Worm (Caenorhabditis elegans) whole organism, L1 larva: ENCODE measurements around the gene fbxa-141.

Experiments
- C34B4.2 ChIP-seq: sonication (generic microtip); optimal IDR thresholded peaks from 2 replicates; lab custom pipeline; 2017; ENCODE audit warnings: mild to moderate bottlenecking, missing genetic modification characterization, missing compliant biosample characterization
- Y116A8C.19 ChIP-seq: sonication (generic microtip); optimal IDR thresholded peaks from 2 replicates; lab custom pipeline; 2016; ENCODE audit warnings: missing compliant biosample characterization, missing genetic modification characterization, borderline replicate concordance
- aha-1 ChIP-seq: fragments of 150-350 bp; optimal IDR thresholded peaks from 2 replicates; lab custom pipeline; 2014; ENCODE audit warnings: missing biosample characterization, missing genetic modification characterization
- aly-2 ChIP-seq: fragments of 150-350 bp; optimal IDR thresholded peaks from 2 replicates; lab custom pipeline; 2014; ENCODE audit warnings: missing biosample characterization, missing genetic modification characterization
- blmp-1 ChIP-seq: fragments of 150-350 bp; optimal IDR thresholded peaks from 2 replicates; lab custom pipeline; 2014; ENCODE audit warnings: missing biosample characterization, missing genetic modification characterization
- ceh-63 ChIP-seq: fragments of 200-800 bp; sonication (Bioruptor generic); optimal IDR thresholded peaks from 2 replicates; lab custom pipeline; 2018; ENCODE audit warnings: mild to moderate bottlenecking, missing genetic modification characterization, missing compliant biosample characterization
- ceh-82 ChIP-seq, 3 experiments: fragments of 150-350 bp in 1 of 3; sonication (generic microtip) in 2 of 3; optimal IDR thresholded peaks; 2 replicates each; lab custom pipeline; 2014 to 2017; ENCODE audit warnings: missing biosample characterization in 3 of 3, missing genetic modification characterization in 3 of 3
- ceh-90 ChIP-seq: sonication (generic microtip); optimal IDR thresholded peaks from 2 replicates; lab custom pipeline; 2016; ENCODE audit warnings: missing genetic modification characterization, missing compliant biosample characterization
- ces-1 ChIP-seq: fragments of 150-350 bp; optimal IDR thresholded peaks from 2 replicates; lab custom pipeline; 2014; ENCODE audit warnings: missing biosample characterization, missing genetic modification reagents, missing genetic modification characterization
- dpl-1 ChIP-seq, 3 experiments: fragments of 150-350 bp in 2 of 3; sonication (generic microtip) in 1 of 3; optimal IDR thresholded peaks; 2 replicates each; lab custom pipeline; 2014 to 2017; ENCODE audit warnings: missing biosample characterization in 3 of 3, missing genetic modification characterization in 3 of 3, missing genetic modification reagents in 3 of 3
- efl-1 ChIP-seq, 4 experiments: fragments of 150-350 bp; optimal IDR thresholded peaks in 3 of 4; peaks in 1 of 4; 1 replicate in 1 of 4; 2 replicates in 3 of 4; lab custom pipeline; 2014; ENCODE audit warnings: missing biosample characterization in 2 of 4, missing genetic modification characterization in 2 of 4, missing genetic modification reagents in 2 of 4
- egl-13 ChIP-seq: sonication (generic microtip); optimal IDR thresholded peaks from 2 replicates; lab custom pipeline; 2016; ENCODE audit warnings: missing genotype, missing genetic modification reagents, missing genetic modification characterization, missing compliant biosample characterization
- elt-2 ChIP-seq: sonication (generic microtip); optimal IDR thresholded peaks from 2 replicates; lab custom pipeline; 2016; ENCODE audit warnings: missing genetic modification characterization, mild to moderate bottlenecking, inconsistent platforms, missing compliant biosample characterization, missing genetic modification reagents
- elt-3 ChIP-seq, 6 experiments: fragments of 150-350 bp in 1 of 6; sonication (generic microtip); optimal IDR thresholded peaks; 2 replicates each; lab custom pipeline; 2017 to 2018; ENCODE audit warnings: missing biosample characterization in 6 of 6, missing genetic modification characterization in 6 of 6, inconsistent platforms in 1 of 6
- ets-5 ChIP-seq: fragments of 200-800 bp; sonication (Bioruptor generic); IDR thresholded peaks from 2 replicates; pipeline ENCODE4 v1.3.6; 2022; ENCODE audit warnings: missing genetic modification characterization, missing compliant biosample characterization
- fkh-8 ChIP-seq: sonication (generic microtip); optimal IDR thresholded peaks from 2 replicates; lab custom pipeline; 2016; ENCODE audit warnings: mild to moderate bottlenecking, missing genetic modification characterization, missing compliant biosample characterization
- grh-1 ChIP-seq: fragments of 200-800 bp; sonication (Bioruptor generic); IDR thresholded peaks from 2 replicates; pipeline ENCODE4 v1.3.6; 2022; ENCODE audit warnings: missing genetic modification reagents, missing genetic modification characterization, missing compliant biosample characterization
- hpl-2 ChIP-seq: fragments of 150-350 bp; optimal IDR thresholded peaks from 2 replicates; lab custom pipeline; 2014; ENCODE audit warnings: missing biosample characterization, missing genetic modification reagents, missing genetic modification characterization
- irx-1 ChIP-seq: sonication (generic microtip); optimal IDR thresholded peaks from 2 replicates; lab custom pipeline; 2016; ENCODE audit warnings: missing genetic modification characterization, missing compliant biosample characterization
- isw-1 ChIP-seq: fragments of 200-800 bp; sonication (Bioruptor generic); IDR thresholded peaks from 2 replicates; pipeline ENCODE4 v1.3.6; 2022; ENCODE audit warnings: missing genetic modification characterization, missing compliant biosample characterization
- lin-14 ChIP-seq: fragments of 200-800 bp; sonication (Bioruptor generic); optimal IDR thresholded peaks from 2 replicates; lab custom pipeline; 2018; ENCODE audit warnings: mild to moderate bottlenecking, missing genetic modification characterization, moderate library complexity, missing compliant biosample characterization
- lin-35 ChIP-seq, 2 experiments: fragments of 150-350 bp; optimal IDR thresholded peaks; 2 replicates each; lab custom pipeline; 2014; ENCODE audit warnings: missing biosample characterization in 2 of 2, missing genetic modification characterization in 2 of 2, missing genetic modification reagents in 2 of 2
- lin-39 ChIP-seq: fragments of 150-350 bp; optimal IDR thresholded peaks from 2 replicates; lab custom pipeline; 2014; ENCODE audit warnings: missing biosample characterization, missing genetic modification reagents, missing genetic modification characterization
- lir-3 ChIP-seq: sonication (generic microtip); optimal IDR thresholded peaks from 2 replicates; lab custom pipeline; 2016; ENCODE audit warnings: mild to moderate bottlenecking, missing genetic modification characterization, moderate library complexity, missing compliant biosample characterization; ENCODE audit not compliant: poor library complexity
- mab-9 ChIP-seq: fragments of 200-800 bp; sonication (Bioruptor generic); IDR thresholded peaks from 2 replicates; pipeline ENCODE4 v1.3.6; 2022; ENCODE audit warnings: missing genetic modification reagents, missing genetic modification characterization, missing compliant biosample characterization
- mdl-1 ChIP-seq, 2 experiments: fragments of 150-350 bp; optimal IDR thresholded peaks; 2 replicates each; lab custom pipeline; 2014 to 2017; ENCODE audit warnings: missing biosample characterization in 2 of 2, missing genetic modification characterization in 2 of 2, inconsistent platforms in 1 of 2
- mef-2 ChIP-seq: fragments of 150-350 bp; optimal IDR thresholded peaks from 2 replicates; lab custom pipeline; 2014; ENCODE audit warnings: missing biosample characterization, missing genetic modification characterization
- nhr-12 ChIP-seq: sonication (generic microtip); optimal IDR thresholded peaks from 2 replicates; lab custom pipeline; 2017; ENCODE audit warnings: missing biosample characterization, missing genetic modification characterization
- nhr-19 ChIP-seq: fragments of 200-800 bp; sonication (Bioruptor generic); conservative IDR thresholded peaks from 2 replicates; pipeline ENCODE4 v1.3.6; 2022; ENCODE audit warnings: missing genetic modification characterization, missing compliant biosample characterization
- nhr-20 ChIP-seq: sonication (generic microtip); optimal IDR thresholded peaks from 2 replicates; lab custom pipeline; 2016; ENCODE audit warnings: mild to moderate bottlenecking, missing genetic modification characterization, missing compliant biosample characterization
- nhr-237 ChIP-seq: fragments of 150-350 bp; optimal IDR thresholded peaks from 2 replicates; lab custom pipeline; 2014; ENCODE audit warnings: missing biosample characterization, missing genetic modification characterization
- nhr-28 ChIP-seq: fragments of 150-350 bp; optimal IDR thresholded peaks from 2 replicates; lab custom pipeline; 2014; ENCODE audit warnings: missing biosample characterization, missing genetic modification characterization
- nhr-47 ChIP-seq: sonication (generic microtip); optimal IDR thresholded peaks from 2 replicates; lab custom pipeline; 2016; ENCODE audit warnings: mild to moderate bottlenecking, missing genetic modification characterization, moderate library complexity, missing compliant biosample characterization
- nhr-71 ChIP-seq: sonication (generic microtip); optimal IDR thresholded peaks from 2 replicates; lab custom pipeline; 2016; ENCODE audit warnings: mild to moderate bottlenecking, missing genetic modification characterization, moderate library complexity, missing compliant biosample characterization
- nhr-76 ChIP-seq: sonication (generic microtip); optimal IDR thresholded peaks from 2 replicates; lab custom pipeline; 2017; ENCODE audit warnings: missing biosample characterization, missing genetic modification characterization
- nhr-77 ChIP-seq: fragments of 150-350 bp; optimal IDR thresholded peaks from 2 replicates; lab custom pipeline; 2014; ENCODE audit warnings: missing biosample characterization, missing genetic modification characterization
- nhr-90 ChIP-seq: sonication (generic microtip); optimal IDR thresholded peaks from 2 replicates; lab custom pipeline; 2016; ENCODE audit warnings: mild to moderate bottlenecking, missing genetic modification characterization, missing compliant biosample characterization; ENCODE audit not compliant: poor library complexity
- pax-3 ChIP-seq: fragments of 200-800 bp; sonication (Bioruptor generic); optimal IDR thresholded peaks from 2 replicates; lab custom pipeline; 2018; ENCODE audit warnings: mild to moderate bottlenecking, missing genetic modification characterization, moderate library complexity, missing compliant biosample characterization
- pqm-1 ChIP-seq: sonication (generic microtip); optimal IDR thresholded peaks from 3 replicates; lab custom pipeline; 2017; ENCODE audit warnings: missing biosample characterization, missing genetic modification characterization
- rnt-1 ChIP-seq: sonication (generic microtip); optimal IDR thresholded peaks from 2 replicates; lab custom pipeline; 2016; ENCODE audit warnings: mild to moderate bottlenecking, missing genetic modification characterization, moderate library complexity, missing compliant biosample characterization
- sox-4 ChIP-seq: sonication (generic microtip); optimal IDR thresholded peaks from 2 replicates; lab custom pipeline; 2016; ENCODE audit warnings: missing genetic modification characterization, missing compliant biosample characterization
- sptf-1 ChIP-seq: fragments of 150-350 bp; optimal IDR thresholded peaks from 2 replicates; lab custom pipeline; 2014; ENCODE audit warnings: missing biosample characterization, missing genetic modification characterization
- sup-37 ChIP-seq: fragments of 200-800 bp; sonication (Bioruptor generic); optimal IDR thresholded peaks from 2 replicates; lab custom pipeline; 2018; ENCODE audit warnings: mild to moderate bottlenecking, missing genetic modification characterization, missing compliant biosample characterization
- swsn-7 ChIP-seq: sonication (generic microtip); optimal IDR thresholded peaks from 2 replicates; lab custom pipeline; 2016; ENCODE audit warnings: missing genetic modification characterization, missing compliant biosample characterization
- tbx-2 ChIP-seq: sonication (generic microtip); optimal IDR thresholded peaks from 2 replicates; lab custom pipeline; 2016; ENCODE audit warnings: missing genetic modification characterization, missing compliant biosample characterization
- tlp-1 ChIP-seq: fragments of 150-350 bp; optimal IDR thresholded peaks from 2 replicates; lab custom pipeline; 2014; ENCODE audit warnings: missing biosample characterization, missing genetic modification characterization
- unc-130 ChIP-seq: fragments of 150-350 bp; optimal IDR thresholded peaks from 2 replicates; lab custom pipeline; 2017; ENCODE audit warnings: missing biosample characterization, missing genetic modification characterization, inconsistent platforms
- unc-30 ChIP-seq: sonication (generic microtip); optimal IDR thresholded peaks from 2 replicates; lab custom pipeline; 2017; ENCODE audit warnings: missing biosample characterization, missing genetic modification characterization
- unc-62 ChIP-seq: fragments of 150-350 bp; optimal IDR thresholded peaks from 2 replicates; lab custom pipeline; 2014; ENCODE audit warnings: missing biosample characterization, missing genetic modification reagents, missing genetic modification characterization
- unc-86 ChIP-seq: sonication (generic microtip); optimal IDR thresholded peaks from 2 replicates; lab custom pipeline; 2016; ENCODE audit warnings: missing genetic modification characterization, missing compliant biosample characterization
- xbp-1 ChIP-seq: sonication (generic microtip); optimal IDR thresholded peaks from 2 replicates; lab custom pipeline; 2016; ENCODE audit warnings: missing genetic modification characterization, missing compliant biosample characterization
- zip-4 ChIP-seq: fragments of 200-800 bp; sonication (Bioruptor generic); optimal IDR thresholded peaks from 2 replicates; lab custom pipeline; 2018; ENCODE audit warnings: mild to moderate bottlenecking, missing genetic modification characterization, moderate library complexity, missing compliant biosample characterization

The fbxa-141 gene

DNA sequence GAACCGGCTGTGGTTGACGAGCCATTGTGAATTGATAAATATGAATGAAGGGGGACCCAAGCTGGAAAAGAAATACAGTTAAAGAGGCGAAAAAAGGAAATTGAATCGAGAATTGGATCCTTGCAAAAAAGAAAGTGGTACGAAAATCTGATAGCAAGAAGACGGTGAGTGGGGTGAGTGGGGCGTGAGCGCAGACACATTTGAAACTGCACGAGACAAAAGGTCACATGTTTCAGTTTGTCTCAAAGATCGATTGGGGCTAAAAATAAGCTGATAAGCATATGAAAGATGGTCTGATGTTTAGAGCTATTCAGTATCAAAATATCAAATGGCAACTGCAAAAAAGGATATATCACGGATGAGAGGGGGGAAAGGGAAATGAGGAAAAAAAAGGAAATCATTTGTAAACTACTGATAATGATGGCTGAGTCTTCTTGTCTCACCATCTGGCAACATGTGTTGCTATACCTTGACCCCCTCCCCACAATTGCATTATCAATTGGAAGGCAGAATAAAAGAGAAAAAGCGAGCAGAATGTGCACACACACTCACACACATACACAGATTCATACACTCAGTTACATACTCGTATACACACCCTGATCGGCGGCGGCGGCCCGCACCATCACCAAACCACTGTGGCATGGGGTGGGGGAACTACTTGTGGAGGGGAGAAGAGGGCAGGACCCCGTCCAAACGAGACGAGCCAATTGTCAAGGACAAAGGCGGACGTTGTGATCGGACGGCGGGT lies 8.7 kb downstream of the fbxa-141 start, which contains the start of gene M163.1:
M163.1 (minus strand) TSS at position 25 of the 751 bp plus-strand sequence.
- TF ChIP-seq ces-1 (GFP tag; lab: Kevin White, UChicago): no peak
- no peak for TF ChIP-seq mef-2 (tag; lab: Kevin White, UChicago)
- TF ChIP-seq mab-9 (GFP tag; lab: Robert Waterston, UW): no peak
- no peak for TF ChIP-seq nhr-237
- TF ChIP-seq pax-3 (tag; lab: Kevin White, UChicago): no peak
- TF ChIP-seq lin-35 (GFP tag; optimal IDR thresholded peaks at IDR 0.05; lab: Kevin White, UChicago): no peak
- TF ChIP-seq nhr-20 (tag; lab: Kevin White, UChicago): peak; percentile 52
- no peak for TF ChIP-seq aha-1 (tag; lab: Kevin White, UChicago)
- no peak for TF ChIP-seq sup-37 (GFP tag; lab: Kevin White, UChicago)
- TF ChIP-seq tbx-2 (tag; lab: Kevin White, UChicago): no peak
- TF ChIP-seq ets-5 (GFP tag; lab: Robert Waterston, UW): no peak
- TF ChIP-seq grh-1 (GFP tag; lab: Robert Waterston, UW): 0 out of 2 replicates have a peak, but pooled peaks have one; percentile 13
- TF ChIP-seq C34B4.2 (tag; lab: Kevin White, UChicago): no peak
- TF ChIP-seq nhr-71 (tag; lab: Kevin White, UChicago): peak; percentile 52
- no peak for TF ChIP-seq xbp-1
- no peak for TF ChIP-seq swsn-7
- TF ChIP-seq dpl-1 (GFP tag; optimal IDR thresholded peaks at IDR 0.05; lab: Kevin White, UChicago): no peak
- no peak for TF ChIP-seq ceh-63 (GFP tag; lab: Kevin White, UChicago)
- TF ChIP-seq ceh-90 (tag; lab: Kevin White, UChicago): no peak
- TF ChIP-seq lin-14: peak; percentile 53
- peak; percentile 22 for TF ChIP-seq rnt-1 (tag; lab: Kevin White, UChicago)
- no peak for TF ChIP-seq mdl-1 (tag; optimal IDR thresholded peaks at IDR 0.05; lab: Kevin White, UChicago)
- TF ChIP-seq unc-86 (tag; lab: Kevin White, UChicago): no peak
- TF ChIP-seq fkh-8 (tag; lab: Kevin White, UChicago): no peak
- no peak for TF ChIP-seq unc-62
- TF ChIP-seq nhr-47 (tag; lab: Kevin White, UChicago): no peak
- TF ChIP-seq lir-3: no peak
- no peak for TF ChIP-seq irx-1 (tag; lab: Kevin White, UChicago)
- TF ChIP-seq efl-1 (optimal IDR thresholded peaks at IDR 0.05; lab: Kevin White, UChicago): no peak
- no peak for TF ChIP-seq efl-1 (GFP tag; optimal IDR thresholded peaks at IDR 0.05 in 1 of 2; lab: Kevin White, UChicago)
- TF ChIP-seq nhr-19 (GFP tag; lab: Robert Waterston, UW): peak; percentile 37
- no peak for TF ChIP-seq nhr-76 (tag; lab: Kevin White, UChicago)
- TF ChIP-seq pqm-1 (tag; lab: Kevin White, UChicago): no peak
- TF ChIP-seq nhr-77 (tag; lab: Kevin White, UChicago): no peak
- no peak for TF ChIP-seq isw-1 (GFP tag; lab: Robert Waterston, UW)
- TF ChIP-seq lin-39: no peak
- TF ChIP-seq unc-30: no peak
- no peak for TF ChIP-seq sptf-1 (tag; lab: Kevin White, UChicago)
- TF ChIP-seq tlp-1 (tag; lab: Kevin White, UChicago): no peak
- no peak for TF ChIP-seq elt-3 (tag; optimal IDR thresholded peaks at IDR 0.05; lab: Kevin White, UChicago)
- TF ChIP-seq zip-4 (GFP tag; lab: Kevin White, UChicago): no peak
- peak; percentile 31 for TF ChIP-seq elt-2 (tag; lab: Kevin White, UChicago)
- peak; percentile 3 for TF ChIP-seq unc-130 (tag; lab: Kevin White, UChicago)
- TF ChIP-seq Y116A8C.19 (tag; lab: Kevin White, UChicago): no peak
- TF ChIP-seq nhr-28: no peak
- TF ChIP-seq hpl-2 (GFP tag; lab: Kevin White, UChicago): no peak
- TF ChIP-seq blmp-1 (tag; lab: Kevin White, UChicago): no peak
- no peak for TF ChIP-seq nhr-90
- TF ChIP-seq egl-13: no peak
- no peak for TF ChIP-seq aly-2 (tag; lab: Kevin White, UChicago)
- TF ChIP-seq ceh-82 (tag; optimal IDR thresholded peaks at IDR 0.05; lab: Kevin White, UChicago): no peak
- TF ChIP-seq sox-4: no peak
- no peak for TF ChIP-seq nhr-12 (tag; lab: Kevin White, UChicago)
